Worm (Caenorhabditis elegans): ENCODE measurements around the gene F44E7.3.

- TF ChIP-seq ceh-8 (GFP tag; optimal IDR thresholded peaks at IDR 0.05) (no peak), xbp-1 (tag; optimal IDR thresholded peaks at IDR 0.05) (no peak), sptf-1 (tag; optimal IDR thresholded peaks at IDR 0.05) (no peak), ama-1 (optimal IDR thresholded peaks at IDR 0.05) (no peak)
Observed at ce11 chrV:5747519-5747918, 24.2 kb upstream of the F44E7.3 start, which contains the start of gene acds-10.

Data from whole organism, L1 larva.